Worm (Caenorhabditis elegans) whole organism, L1 larva: ENCODE data around the gene Y75B8A.8.

Experiments used
- aha-1 ChIP-seq: fragments of 150-350 bp; optimal IDR thresholded peaks from 2 replicates; lab custom pipeline; 2014; ENCODE audit warnings: missing biosample characterization, missing genetic modification characterization
- alr-1 ChIP-seq: fragments of 200-800 bp; sonication (Bioruptor generic); optimal IDR thresholded peaks from 2 replicates; lab custom pipeline; 2018; ENCODE audit warnings: borderline replicate concordance, mild to moderate bottlenecking, missing genetic modification characterization, missing compliant biosample characterization
- ama-1 ChIP-seq: fragments of 150-350 bp; optimal IDR thresholded peaks from 2 replicates; lab custom pipeline; 2014
- dpl-1 ChIP-seq, 3 experiments: fragments of 150-350 bp in 2 of 3; sonication (generic microtip) in 1 of 3; optimal IDR thresholded peaks; 2 replicates each; lab custom pipeline; 2014 to 2017; ENCODE audit warnings: missing biosample characterization in 3 of 3, missing genetic modification characterization in 3 of 3, missing genetic modification reagents in 3 of 3
- fkh-10 ChIP-seq: sonication (generic microtip); optimal IDR thresholded peaks from 2 replicates; lab custom pipeline; 2017; ENCODE audit warnings: missing biosample characterization, missing genetic modification reagents, missing genetic modification characterization
- fos-1 ChIP-seq: fragments of 150-350 bp; optimal IDR thresholded peaks from 2 replicates; lab custom pipeline; 2014; ENCODE audit warnings: missing biosample characterization, missing genetic modification characterization
- lin-14 ChIP-seq: fragments of 200-800 bp; sonication (Bioruptor generic); optimal IDR thresholded peaks from 2 replicates; lab custom pipeline; 2018; ENCODE audit warnings: mild to moderate bottlenecking, missing genetic modification characterization, moderate library complexity, missing compliant biosample characterization
- lin-35 ChIP-seq, 2 experiments: fragments of 150-350 bp; optimal IDR thresholded peaks; 2 replicates each; lab custom pipeline; 2014; ENCODE audit warnings: missing biosample characterization in 2 of 2, missing genetic modification characterization in 2 of 2, missing genetic modification reagents in 2 of 2
- mep-1 ChIP-seq: fragments of 150-350 bp; optimal IDR thresholded peaks from 2 replicates; lab custom pipeline; 2014; ENCODE audit warnings: missing biosample characterization, missing genetic modification characterization
- nhr-19 ChIP-seq: fragments of 200-800 bp; sonication (Bioruptor generic); conservative IDR thresholded peaks from 2 replicates; pipeline ENCODE4 v1.3.6; 2022; ENCODE audit warnings: missing genetic modification characterization, missing compliant biosample characterization
- nhr-77 ChIP-seq: fragments of 150-350 bp; optimal IDR thresholded peaks from 2 replicates; lab custom pipeline; 2014; ENCODE audit warnings: missing biosample characterization, missing genetic modification characterization
- nhr-85 ChIP-seq: sonication (generic microtip); peaks from one replicate; lab custom pipeline; 2016; ENCODE audit warnings: missing genetic modification characterization, inconsistent platforms, missing compliant biosample characterization
- unc-62 ChIP-seq: fragments of 150-350 bp; optimal IDR thresholded peaks from 2 replicates; lab custom pipeline; 2014; ENCODE audit warnings: missing biosample characterization, missing genetic modification reagents, missing genetic modification characterization
- ztf-11 ChIP-seq, 2 experiments: sonication (generic microtip); optimal IDR thresholded peaks; 2 replicates each; lab custom pipeline; 2016 to 2017; ENCODE audit warnings: missing genetic modification characterization in 2 of 2, missing biosample characterization in 1 of 2, missing compliant biosample characterization in 1 of 2

- no peak for TF ChIP-seq ztf-11 (tag; optimal IDR thresholded peaks at IDR 0.05; lab: Kevin White, UChicago)
- no peak for TF ChIP-seq unc-62 (GFP tag; lab: Kevin White, UChicago)
- no peak for TF ChIP-seq fos-1 (tag; lab: Kevin White, UChicago)
- TF ChIP-seq lin-35 (GFP tag; optimal IDR thresholded peaks at IDR 0.05; lab: Kevin White, UChicago) = no peak
- TF ChIP-seq ama-1 (lab: Kevin White, UChicago) = no peak
- TF ChIP-seq lin-14 (GFP tag; lab: Kevin White, UChicago) = no peak
- no peak for TF ChIP-seq nhr-85 (tag; lab: Kevin White, UChicago)
- TF ChIP-seq fkh-10 (GFP tag; lab: Kevin White, UChicago) = no peak
- no peak for TF ChIP-seq nhr-19 (GFP tag; lab: Robert Waterston, UW)
- TF ChIP-seq mep-1 (tag; lab: Kevin White, UChicago) = no peak
- no peak for TF ChIP-seq nhr-77
- no peak for TF ChIP-seq dpl-1 (GFP tag; optimal IDR thresholded peaks at IDR 0.05; lab: Kevin White, UChicago)
- TF ChIP-seq alr-1 = no peak
- TF ChIP-seq aha-1 (tag; lab: Kevin White, UChicago) = no peak
These were observed 23.0 kb upstream of the Y75B8A.8 start for ce11 chrIII:12137515-12137914.
